Fruit fly (Drosophila melanogaster): Measurements from ENCODE around the gene CG7409.

Gene CG7409

DNA sequence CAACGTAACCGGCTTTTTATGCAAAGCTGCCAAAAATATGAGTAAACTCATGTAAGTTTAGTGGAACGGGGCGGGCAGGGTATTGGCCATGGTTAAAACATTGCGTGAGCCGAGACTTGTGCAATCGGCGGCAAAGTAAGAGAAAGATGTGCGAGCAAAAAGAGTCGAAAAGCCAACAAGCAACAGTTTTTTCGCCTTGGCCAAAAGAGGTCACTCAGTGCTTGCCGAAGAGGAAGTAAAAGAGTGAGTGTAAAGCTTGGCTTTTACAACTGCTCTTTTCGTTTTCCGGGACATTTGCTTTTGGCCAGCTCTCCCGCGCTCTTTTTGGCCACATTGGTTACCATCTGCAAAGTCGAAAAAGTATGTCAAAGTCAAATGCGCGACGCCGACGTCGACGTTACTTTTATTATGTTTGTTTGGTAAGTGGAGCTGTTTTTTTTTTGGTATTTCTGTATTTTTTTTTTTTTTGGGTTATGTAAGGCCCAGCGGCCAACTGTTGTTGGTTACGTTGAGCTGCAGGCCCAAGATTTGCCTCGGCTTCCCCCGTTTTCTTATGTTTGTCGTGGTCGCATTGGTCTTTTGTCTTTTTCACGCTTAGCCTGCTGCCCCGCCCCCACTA is 33.7 kb downstream of the CG7409 start:
- TF ChIP-seq CG8159 (tag; optimal IDR thresholded peaks at IDR 0.05) (no peak), gl (tag; optimal IDR thresholded peaks at IDR 0.05) (no peak), Ets98B (GFP tag; IDR thresholded peaks at IDR 0.05) (no peak), EcR (GFP tag; optimal IDR thresholded peaks at IDR 0.05) (no peak), fd96Ca (GFP tag; IDR thresholded peaks at IDR 0.05) (peak; percentile 46; the same call in 1 of the 3 replicates), D1 (tag; optimal IDR thresholded peaks at IDR 0.05) (no peak), Pif1B (GFP tag; optimal IDR thresholded peaks at IDR 0.05) (no peak), Pif1A (GFP tag; optimal IDR thresholded peaks at IDR 0.05) (no peak), CG12605 (GFP tag; IDR thresholded peaks at IDR 0.05) (peak; percentile 9; the same call in 1 of the 2 replicates), CG9948 (tag; optimal IDR thresholded peaks at IDR 0.05) (no peak), CG4496 (GFP tag; IDR thresholded peaks at IDR 0.05) (no peak)

DNA sequence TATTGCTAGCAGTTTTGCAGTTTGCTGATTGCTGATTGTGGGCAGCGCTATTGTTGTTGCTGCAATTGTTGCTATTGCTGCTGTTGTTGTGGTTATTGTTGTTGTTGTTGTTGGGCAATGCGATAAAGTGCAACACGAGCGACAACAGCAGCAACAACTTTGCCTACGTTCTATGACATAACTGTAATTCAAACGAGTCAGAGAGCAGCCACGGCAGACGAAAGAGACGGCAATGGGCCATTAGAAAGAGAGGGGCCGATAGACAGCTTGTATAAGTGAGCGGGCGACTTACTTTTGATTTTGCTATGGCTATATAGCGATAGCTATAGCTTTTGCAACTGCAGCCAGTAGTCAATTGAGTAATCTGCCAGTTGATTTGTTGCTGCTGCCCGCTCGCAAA is 36.0 kb downstream of the CG7409 start:
- no peak for TF ChIP-seq CG10348 (GFP tag; IDR thresholded peaks at IDR 0.05)
- TF ChIP-seq CG4496 (GFP tag; IDR thresholded peaks at IDR 0.05): no peak
- no peak for TF ChIP-seq CG13204 (GFP tag; optimal IDR thresholded peaks at IDR 0.05)
- TF ChIP-seq CG14655 (GFP tag; optimal IDR thresholded peaks at IDR 0.05): no peak
- no peak for TF ChIP-seq rn (GFP tag; IDR thresholded peaks at IDR 0.05)
- no peak for TF ChIP-seq EcR (GFP tag; optimal IDR thresholded peaks at IDR 0.05)
- no peak for TF ChIP-seq gl (tag; optimal IDR thresholded peaks at IDR 0.05)
- no peak for TF ChIP-seq CG9948 (tag; optimal IDR thresholded peaks at IDR 0.05)
- TF ChIP-seq Snoo (tag; optimal IDR thresholded peaks at IDR 0.05): no peak
- TF ChIP-seq fd96Ca (GFP tag; IDR thresholded peaks at IDR 0.05): no peak
- TF ChIP-seq CG32121 (GFP tag; IDR thresholded peaks at IDR 0.05): peak; percentile 43; the same call in 1 of the 2 replicates
- no peak for TF ChIP-seq Pif1A (GFP tag; optimal IDR thresholded peaks at IDR 0.05)
- no peak for TF ChIP-seq D1 (tag; optimal IDR thresholded peaks at IDR 0.05)
- peak; percentile 31; the same call in 1 of the 2 replicates for TF ChIP-seq CG12605 (GFP tag; IDR thresholded peaks at IDR 0.05)
- TF ChIP-seq Ets98B (GFP tag; IDR thresholded peaks at IDR 0.05): 0 out of 2 replicates have a peak, but pooled peaks have one; percentile 18
- TF ChIP-seq CG8159 (tag; optimal IDR thresholded peaks at IDR 0.05): no peak
- no peak for TF ChIP-seq Pif1B (GFP tag; optimal IDR thresholded peaks at IDR 0.05)
- TF ChIP-seq CG15710 (tag; optimal IDR thresholded peaks at IDR 0.05): no peak
- TF ChIP-seq CG8301 (tag; optimal IDR thresholded peaks at IDR 0.05): no peak
- no peak for TF ChIP-seq CG17806 (tag; optimal IDR thresholded peaks at IDR 0.05)
- TF ChIP-seq CG34367 (tag; optimal IDR thresholded peaks at IDR 0.05): no peak

DNA sequence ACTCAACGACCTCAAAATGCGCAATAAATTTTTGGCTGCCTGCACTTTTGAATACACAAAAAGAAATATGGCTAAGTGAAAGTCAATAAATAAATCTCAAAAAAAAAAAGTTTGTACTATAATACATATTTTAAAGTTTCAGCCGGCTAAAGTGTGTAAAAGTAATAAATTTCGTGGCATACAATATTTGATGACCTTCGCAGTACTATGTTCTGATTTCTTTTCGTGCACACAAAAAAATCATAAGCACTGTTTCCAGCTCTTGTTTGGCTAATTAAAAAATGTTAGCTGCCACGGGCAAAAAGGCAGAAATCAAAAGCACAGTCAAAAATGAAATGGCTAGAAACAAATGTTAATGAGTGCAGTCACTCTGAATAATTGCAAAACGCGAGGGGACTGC is 38.0 kb downstream of the CG7409 start:
- TF ChIP-seq CG32121 (GFP tag; IDR thresholded peaks at IDR 0.05): peak; percentile 36; the same call in 1 of the 2 replicates
- TF ChIP-seq CG8159 (tag; optimal IDR thresholded peaks at IDR 0.05): no peak
- no peak for TF ChIP-seq D1 (tag; optimal IDR thresholded peaks at IDR 0.05)
- TF ChIP-seq Snoo (tag; optimal IDR thresholded peaks at IDR 0.05): peak; percentile 63
- no peak for TF ChIP-seq CG15710 (tag; optimal IDR thresholded peaks at IDR 0.05)
- TF ChIP-seq EcR (GFP tag; optimal IDR thresholded peaks at IDR 0.05): no peak
- no peak for TF ChIP-seq CG8301 (tag; optimal IDR thresholded peaks at IDR 0.05)
- TF ChIP-seq CG13204 (GFP tag; optimal IDR thresholded peaks at IDR 0.05): no peak
- peak; percentile 20 for TF ChIP-seq Pif1A (GFP tag; optimal IDR thresholded peaks at IDR 0.05)
- 0 out of 3 replicates have a peak, but pooled peaks have one; percentile 22 for TF ChIP-seq CG4496 (GFP tag; IDR thresholded peaks at IDR 0.05)
- TF ChIP-seq Ets98B (GFP tag; IDR thresholded peaks at IDR 0.05): peak; percentile 40; the same call in 1 of the 2 replicates
- no peak for TF ChIP-seq CG9948 (tag; optimal IDR thresholded peaks at IDR 0.05)
- TF ChIP-seq fd96Ca (GFP tag; IDR thresholded peaks at IDR 0.05): peak; percentile 44; the same call in 1 of the 3 replicates

DNA sequence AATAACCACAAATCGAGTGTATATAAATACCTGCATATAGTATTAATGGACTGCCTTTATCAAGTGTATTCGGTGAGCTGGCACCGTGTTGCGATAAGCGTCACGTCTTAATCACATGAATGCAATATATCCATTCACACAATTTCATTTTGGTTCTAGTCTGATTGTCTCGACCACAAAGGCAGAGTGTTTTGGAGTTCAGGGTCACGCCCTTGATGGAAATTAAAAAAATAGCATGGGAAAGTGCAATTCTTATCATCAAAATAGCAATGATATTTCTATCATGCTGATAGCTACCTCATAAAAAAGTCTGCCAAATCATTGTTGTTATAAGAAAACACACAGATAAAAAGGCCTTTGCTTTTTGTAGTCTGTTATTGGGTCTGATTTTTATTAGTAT is 38.6 kb downstream of the CG7409 start:
- no peak for TF ChIP-seq Pif1A (GFP tag; optimal IDR thresholded peaks at IDR 0.05)
- no peak for TF ChIP-seq Ets98B (GFP tag; IDR thresholded peaks at IDR 0.05)

DNA sequence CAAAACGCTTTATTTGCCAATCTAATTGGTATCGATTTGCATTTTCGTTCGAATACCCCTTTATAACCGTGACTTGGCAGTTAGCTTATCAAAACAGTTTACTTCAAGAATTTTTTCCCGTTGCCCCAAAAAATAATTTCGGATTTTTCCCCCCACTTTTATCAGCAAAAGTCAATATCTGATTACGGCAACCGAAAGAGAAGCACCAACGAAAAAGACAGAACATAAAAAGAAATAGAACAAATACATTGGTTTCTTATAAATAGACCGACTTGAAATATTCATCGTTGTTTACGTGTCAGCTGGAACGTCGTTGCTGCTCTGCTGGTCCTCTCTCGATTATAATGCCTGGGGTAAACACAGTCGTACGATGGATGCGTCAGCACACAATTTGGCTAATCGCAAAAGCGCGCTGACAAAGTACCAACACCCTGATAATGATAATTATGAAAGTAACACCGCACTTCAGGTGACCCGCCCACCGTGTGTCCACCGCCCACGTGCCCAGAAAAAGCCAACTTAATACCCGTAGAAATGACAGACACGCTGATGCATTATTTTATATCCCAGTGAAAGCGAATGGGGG is 47.2 kb downstream of the CG7409 start:
- TF ChIP-seq rn (GFP tag; IDR thresholded peaks at IDR 0.05): no peak

Data from whole organism, pupa.